Worm (Caenorhabditis elegans) whole organism, midembryonic: ENCODE measurements around the gene ncx-1.

Experiments
- flt-1 ChIP-seq: fragments of 200-800 bp; sonication (Bioruptor generic); IDR thresholded peaks from 2 replicates; pipeline ENCODE4 v1.3.6; 2022; ENCODE audit warnings: missing genetic modification characterization, missing compliant biosample characterization
- klf-2 ChIP-seq: fragments of 200-800 bp; sonication (Bioruptor generic); conservative IDR thresholded peaks from 2 replicates; pipeline ENCODE4 v1.3.6; 2022; ENCODE audit warnings: missing genetic modification reagents, missing genetic modification characterization, missing compliant biosample characterization
- ztf-23 ChIP-seq: fragments of 200-800 bp; sonication (Bioruptor generic); IDR thresholded peaks from 2 replicates; pipeline ENCODE4 v1.3.6; 2022; ENCODE audit warnings: missing genetic modification reagents, missing genetic modification characterization, missing compliant biosample characterization
- ztf-29 ChIP-seq: fragments of 200-800 bp; sonication (Bioruptor generic); IDR thresholded peaks from 2 replicates; pipeline ENCODE4 v1.3.6; 2022; ENCODE audit warnings: missing genetic modification reagents, missing genetic modification characterization, missing compliant biosample characterization

DNA sequence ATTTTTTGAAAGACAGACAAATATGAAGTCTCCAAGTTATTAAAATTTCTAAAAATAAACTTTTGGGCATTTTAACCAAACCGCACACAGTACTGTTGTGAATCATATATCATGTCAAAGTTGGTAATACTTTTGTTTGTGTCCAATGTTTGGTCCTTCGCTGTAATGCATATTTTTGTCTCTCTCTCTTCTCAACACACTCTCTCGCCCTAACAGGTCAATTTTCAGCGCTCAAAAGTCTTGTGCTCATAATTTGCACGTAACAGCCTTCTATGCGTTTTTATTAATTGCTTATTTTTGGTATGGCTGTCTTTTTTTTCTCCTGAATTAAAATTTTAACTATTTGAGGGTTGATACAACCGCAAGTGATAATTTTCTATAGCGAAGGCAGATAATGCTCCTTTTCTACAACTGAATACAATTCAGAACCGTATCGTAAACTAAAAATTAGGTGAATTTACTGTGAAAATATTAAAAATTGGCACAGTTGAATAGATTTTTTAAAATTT lies 41.4 kb upstream of the ncx-1 start:
- TF ChIP-seq flt-1 (GFP tag; lab: Robert Waterston, UW) = no peak
- no peak for TF ChIP-seq ztf-29
- TF ChIP-seq ztf-23 (GFP tag; lab: Robert Waterston, UW) = no peak
- no peak for TF ChIP-seq klf-2 (GFP tag; lab: Robert Waterston, UW)
